Worm (Caenorhabditis elegans): ENCODE measurements around the gene rha-2.

rha-2 gene

ce11 chrIII:8654400-8654980 lies 40.1 kb upstream of the rha-2 start:
- TF ChIP-seq nhr-11 (tag; optimal IDR thresholded peaks at IDR 0.05) = no peak
- no peak for TF ChIP-seq nfya-1 (tag; optimal IDR thresholded peaks at IDR 0.05)
- no peak for TF ChIP-seq gmeb-2 (tag; optimal IDR thresholded peaks at IDR 0.05)
- no peak for TF ChIP-seq ref-2 (tag; optimal IDR thresholded peaks at IDR 0.05)

DNA sequence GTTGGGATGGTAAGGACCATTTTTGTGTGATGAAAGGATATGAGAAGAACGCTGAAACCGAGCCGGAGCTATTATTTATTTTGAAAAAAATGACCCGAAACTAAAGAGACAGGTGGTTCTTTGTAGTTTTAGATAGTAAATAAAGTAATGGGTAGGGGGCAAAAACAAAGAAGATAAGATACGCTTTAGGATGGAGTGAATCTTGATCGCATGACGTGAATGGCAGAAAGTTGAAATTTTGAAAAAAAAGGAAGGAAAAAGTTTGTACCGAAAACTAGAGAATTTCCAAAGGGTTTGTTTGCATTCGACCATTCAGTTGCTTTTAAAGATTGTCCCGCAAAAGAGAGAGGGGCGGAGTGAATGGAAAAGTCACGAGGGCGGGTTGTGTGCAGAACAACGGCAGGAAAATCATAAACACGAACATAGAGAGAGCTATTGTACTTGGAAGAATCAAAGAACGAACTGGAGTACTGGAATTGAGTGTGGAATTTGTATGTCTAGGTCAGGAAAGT lies 39.6 kb upstream of the rha-2 start, which contains the start of gene F22B7.9:
TSS of gene F22B7.9 (minus strand) at position 51 of the 512 bp plus-strand sequence.
- TF ChIP-seq ceh-31 (tag; optimal IDR thresholded peaks at IDR 0.05) (no peak), ceh-22 (tag; optimal IDR thresholded peaks at IDR 0.05) (no peak), lim-6 (tag; optimal IDR thresholded peaks at IDR 0.05) (no peak), fkh-10 (GFP tag; optimal IDR thresholded peaks at IDR 0.05) (no peak), ceh-14 (tag; optimal IDR thresholded peaks at IDR 0.05) (no peak), fax-1 (tag; optimal IDR thresholded peaks at IDR 0.05) (no peak), tbx-2 (tag; optimal IDR thresholded peaks at IDR 0.05) (no peak), lin-11 (tag; optimal IDR thresholded peaks at IDR 0.05) (no peak), unc-42 (tag; optimal IDR thresholded peaks at IDR 0.05) (no peak), pros-1 (tag; optimal IDR thresholded peaks at IDR 0.05) (no peak), hlh-15 (tag; optimal IDR thresholded peaks at IDR 0.05) (no peak), mec-3 (tag; optimal IDR thresholded peaks at IDR 0.05; ENCODE audit: borderline replicate concordance) (no peak)

DNA sequence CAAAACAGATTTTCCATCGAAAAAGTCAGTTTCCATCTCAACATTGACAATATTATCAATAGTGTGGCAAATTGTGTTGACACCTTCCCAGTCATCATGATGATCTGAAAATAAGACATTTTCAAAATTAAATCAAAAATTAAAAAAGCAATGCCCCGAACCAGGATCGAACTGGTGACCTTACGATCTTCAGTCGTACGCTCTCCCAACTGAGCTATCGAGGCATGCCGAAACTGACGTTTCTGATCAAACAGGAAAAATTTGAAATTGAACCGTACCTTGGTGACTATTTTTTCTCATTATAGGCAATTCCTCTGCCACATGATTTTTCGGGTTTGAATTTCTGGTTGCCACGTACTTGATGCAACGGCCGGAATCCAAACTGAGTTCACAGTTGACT lies 39.1 kb upstream of the rha-2 start:
- no peak for TF ChIP-seq unc-86 (tag; optimal IDR thresholded peaks at IDR 0.05)
- no peak for TF ChIP-seq unc-3 (GFP tag; conservative IDR thresholded peaks at IDR 0.05)
- TF ChIP-seq unc-3 (tag; optimal IDR thresholded peaks at IDR 0.05) = no peak
- no peak for TF ChIP-seq unc-55 (GFP tag; optimal IDR thresholded peaks at IDR 0.05)
- no peak for TF ChIP-seq ceh-18 (tag; optimal IDR thresholded peaks at IDR 0.05)
- TF ChIP-seq Y22D7AL.16 (tag; optimal IDR thresholded peaks at IDR 0.05) = no peak
- no peak for TF ChIP-seq eyg-1 (tag; optimal IDR thresholded peaks at IDR 0.05)
- TF ChIP-seq ceh-9 (tag; optimal IDR thresholded peaks at IDR 0.05) = no peak
- TF ChIP-seq fax-1 (tag; optimal IDR thresholded peaks at IDR 0.05) = no peak
- no peak for TF ChIP-seq pha-2 (tag; optimal IDR thresholded peaks at IDR 0.05)
- no peak for TF ChIP-seq ets-4 (tag; optimal IDR thresholded peaks at IDR 0.05)
- TF ChIP-seq F13H6.1 (tag; optimal IDR thresholded peaks at IDR 0.05) = no peak
- TF ChIP-seq nfya-1 (tag; optimal IDR thresholded peaks at IDR 0.05) = no peak
- TF ChIP-seq syd-9 (tag; optimal IDR thresholded peaks at IDR 0.05) = no peak

DNA sequence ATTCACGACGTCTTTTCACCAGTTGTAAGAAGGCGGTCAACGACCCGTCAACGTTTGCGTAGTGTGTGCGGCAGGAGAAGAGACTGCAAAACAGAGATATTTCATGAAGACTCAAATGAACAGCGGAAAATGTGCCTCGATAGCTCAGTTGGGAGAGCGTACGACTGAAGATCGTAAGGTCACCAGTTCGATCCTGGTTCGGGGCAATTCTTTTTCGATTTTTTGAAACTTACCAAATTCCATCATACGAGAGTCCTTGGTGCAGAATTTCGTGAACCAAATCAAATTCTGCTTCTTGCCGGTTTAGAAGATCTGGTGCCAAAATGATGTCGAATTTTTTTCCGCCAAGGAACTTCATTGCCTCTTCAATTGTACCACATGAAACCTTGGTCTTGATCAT lies 38.6 kb upstream of the rha-2 start:
- TF ChIP-seq ceh-9 (tag; optimal IDR thresholded peaks at IDR 0.05) (no peak), hlh-8 (tag; optimal IDR thresholded peaks at IDR 0.05) (no peak), zip-5 (tag; optimal IDR thresholded peaks at IDR 0.05) (no peak), ceh-22 (tag; optimal IDR thresholded peaks at IDR 0.05) (no peak), tbx-2 (tag; optimal IDR thresholded peaks at IDR 0.05) (no peak), T23F11.4 (GFP tag; optimal IDR thresholded peaks at IDR 0.05) (no peak), fax-1 (tag; optimal IDR thresholded peaks at IDR 0.05) (peak; percentile 18), syd-9 (tag; optimal IDR thresholded peaks at IDR 0.05) (peak; percentile 49), sox-2 (GFP tag; IDR thresholded peaks at IDR 0.05) (no peak; the same call in 1 of the 2 replicates), madf-2 (tag; optimal IDR thresholded peaks at IDR 0.05) (no peak), pat-9 (tag; optimal IDR thresholded peaks at IDR 0.05) (peak; percentile 8), unc-55 (GFP tag; optimal IDR thresholded peaks at IDR 0.05) (no peak), ceh-34 (tag; optimal IDR thresholded peaks at IDR 0.05) (no peak), ttx-3 (tag; optimal IDR thresholded peaks at IDR 0.05) (no peak), ceh-30 (tag; optimal IDR thresholded peaks at IDR 0.05) (no peak), hlh-6 (tag; optimal IDR thresholded peaks at IDR 0.05) (no peak), C08G9.2 (tag; optimal IDR thresholded peaks at IDR 0.05) (no peak), dve-1 (tag; optimal IDR thresholded peaks at IDR 0.05) (peak; percentile 23), K09A11.1 (tag; optimal IDR thresholded peaks at IDR 0.05; ENCODE audit: insufficient read depth) (no peak), sox-4 (tag; optimal IDR thresholded peaks at IDR 0.05) (peak; percentile 21), nhr-232 (tag; optimal IDR thresholded peaks at IDR 0.05) (peak; percentile 37), ets-4 (tag; optimal IDR thresholded peaks at IDR 0.05) (no peak), odd-2 (tag; optimal IDR thresholded peaks at IDR 0.05) (no peak), unc-3 (GFP tag; conservative IDR thresholded peaks at IDR 0.05) (peak; percentile 46; the same call in 1 of the 2 replicates), unc-3 (tag; optimal IDR thresholded peaks at IDR 0.05) (no peak), gmeb-2 (tag; optimal IDR thresholded peaks at IDR 0.05) (peak; percentile 53), ahr-1 (tag; optimal IDR thresholded peaks at IDR 0.05) (no peak), ceh-18 (tag; optimal IDR thresholded peaks at IDR 0.05) (peak; percentile 47), ztf-16 (tag; optimal IDR thresholded peaks at IDR 0.05) (no peak), pros-1 (tag; optimal IDR thresholded peaks at IDR 0.05) (no peak)

All from whole organism, late embryonic.